Fruit fly (Drosophila melanogaster): Measurements from ENCODE around the gene CG12535.

- no peak for TF ChIP-seq Lpt (GFP tag; optimal IDR thresholded peaks at IDR 0.05)
- TF ChIP-seq gsb (GFP tag; IDR thresholded peaks at IDR 0.05), result no peak
- no peak for TF ChIP-seq CG6765 (GFP tag; optimal IDR thresholded peaks at IDR 0.05)
- no peak for TF ChIP-seq Usf (GFP tag; optimal IDR thresholded peaks at IDR 0.05)
- TF ChIP-seq Drgx (GFP tag; IDR thresholded peaks at IDR 0.05), result no peak
- no peak for TF ChIP-seq oc (tag; optimal IDR thresholded peaks at IDR 0.05)
- TF ChIP-seq Dll (GFP tag; IDR thresholded peaks at IDR 0.05; ENCODE audit: partially characterized antibody), result no peak
- no peak for TF ChIP-seq Hr78 (GFP tag; optimal IDR thresholded peaks at IDR 0.05)
- no peak for TF ChIP-seq CG7963 (GFP tag; IDR thresholded peaks at IDR 0.05; ENCODE audit: partially characterized antibody)
- no peak for TF ChIP-seq ato (GFP tag; IDR thresholded peaks at IDR 0.05; ENCODE audit: partially characterized antibody)
- TF ChIP-seq gce (GFP tag; IDR thresholded peaks at IDR 0.05), result no peak
- no peak for TF ChIP-seq CG1602 (GFP tag; optimal IDR thresholded peaks at IDR 0.05)
- no peak for TF ChIP-seq Doc2 (GFP tag; IDR thresholded peaks at IDR 0.05)
- no peak for TF ChIP-seq CG8765 (GFP tag; IDR thresholded peaks at IDR 0.05)
Measured at dm6 chrX:3358875-3359274, 89.9 kb downstream of the CG12535 start.
